Worm (Caenorhabditis elegans) whole organism, L2 larva: ENCODE results near the gene deb-1.

Experiments
- ZK546.5 ChIP-seq: sonication (generic microtip); optimal IDR thresholded peaks from 2 replicates; lab custom pipeline; 2017; ENCODE audit warnings: missing biosample characterization, missing genetic modification characterization
- snpc-4 ChIP-seq: fragments of 150-350 bp; optimal IDR thresholded peaks from 2 replicates; lab custom pipeline; 2014; ENCODE audit warnings: missing biosample characterization, missing genetic modification characterization

ce11 chrIV:7065022-7065421, 29.0 kb downstream of the deb-1 start, which contains the start of gene Y43B11AL.1:
- TF ChIP-seq ZK546.5 (no peak), snpc-4 (no peak)
